Worm (Caenorhabditis elegans): ENCODE measurements around the gene irld-36.

The irld-36 gene

ce11 chrII:1712938-1713337, 33.8 kb downstream of the irld-36 start, which contains the start of gene btb-7:
TSS of gene btb-7 (plus strand) at chrII:1713238.
- no peak for TF ChIP-seq unc-62 (GFP tag; optimal IDR thresholded peaks at IDR 0.05)

- no peak for TF ChIP-seq unc-62 (GFP tag; optimal IDR thresholded peaks at IDR 0.05)
Measured at ce11 chrII:1714772-1715353, 35.7 kb downstream of the irld-36 start, which contains the start of gene btb-6. TSS of gene btb-6 (plus strand) at chrII:1715303.

ce11 chrII:1719153-1719552, 40.0 kb downstream of the irld-36 start, which contains the start of gene fbxb-48:
TSS of gene fbxb-48 (minus strand) at chrII:1719253.
- no peak for TF ChIP-seq unc-62 (GFP tag; optimal IDR thresholded peaks at IDR 0.05)

ce11 chrII:1722394-1722793, 43.2 kb downstream of the irld-36 start, which contains the start of the genes fbxb-5 and btb-8:
TSS of gene fbxb-5 (minus strand) at chrII:1722494.
TSS of gene btb-8 (plus strand) at chrII:1722770.
- no peak for TF ChIP-seq unc-62 (GFP tag; optimal IDR thresholded peaks at IDR 0.05)

ce11 chrII:1724314-1724713, 45.1 kb downstream of the irld-36 start, which contains the start of gene fbxb-11:
TSS of gene fbxb-11 (plus strand) at chrII:1724614.
- no peak for TF ChIP-seq unc-62 (GFP tag; optimal IDR thresholded peaks at IDR 0.05)

- no peak for TF ChIP-seq unc-62 (GFP tag; optimal IDR thresholded peaks at IDR 0.05)
Measured at ce11 chrII:1725735-1726134, 46.6 kb downstream of the irld-36 start, which contains the start of gene F45C12.17. TSS of gene F45C12.17 (plus strand) at chrII:1726111.

- TF ChIP-seq unc-62 (GFP tag; optimal IDR thresholded peaks at IDR 0.05) = no peak
Measured at ce11 chrII:1728253-1728652, 49.1 kb downstream of the irld-36 start, which contains the start of gene btb-9. TSS of gene btb-9 (plus strand) at chrII:1728506.

- no peak for TF ChIP-seq unc-62 (GFP tag; optimal IDR thresholded peaks at IDR 0.05)
Measured at ce11 chrII:1730103-1730502, 50.9 kb downstream of the irld-36 start, which contains the start of gene ceh-81. TSS of gene ceh-81 (plus strand) at chrII:1730403.

Data from whole organism, dauer.